Fruit fly (Drosophila melanogaster) whole organism, prepupa: ENCODE measurements around the gene CG13069.

Experiments used
- CG10631 ChIP-seq: fragments of 200-800 bp; sonication (Bioruptor generic); optimal IDR thresholded peaks from 2 replicates; lab custom pipeline; 2016; ENCODE audit warnings: missing biosample characterization, missing genetic modification characterization
- CG11902 ChIP-seq: fragments of 200-800 bp; sonication (Bioruptor generic); optimal IDR thresholded peaks from 3 replicates; lab custom pipeline; 2016; ENCODE audit warnings: missing biosample characterization, missing genetic modification characterization
- CG16779 ChIP-seq: fragments of 200-800 bp; sonication (Bioruptor generic); optimal IDR thresholded peaks from 3 replicates; lab custom pipeline; 2017; ENCODE audit warnings: missing biosample characterization, mild to moderate bottlenecking, missing genetic modification characterization
- CG6854 ChIP-seq: fragments of 200-800 bp; sonication (Bioruptor generic); optimal IDR thresholded peaks from 2 replicates; lab custom pipeline; 2017; ENCODE audit warnings: missing biosample characterization, mild to moderate bottlenecking, missing genetic modification characterization

DNA sequence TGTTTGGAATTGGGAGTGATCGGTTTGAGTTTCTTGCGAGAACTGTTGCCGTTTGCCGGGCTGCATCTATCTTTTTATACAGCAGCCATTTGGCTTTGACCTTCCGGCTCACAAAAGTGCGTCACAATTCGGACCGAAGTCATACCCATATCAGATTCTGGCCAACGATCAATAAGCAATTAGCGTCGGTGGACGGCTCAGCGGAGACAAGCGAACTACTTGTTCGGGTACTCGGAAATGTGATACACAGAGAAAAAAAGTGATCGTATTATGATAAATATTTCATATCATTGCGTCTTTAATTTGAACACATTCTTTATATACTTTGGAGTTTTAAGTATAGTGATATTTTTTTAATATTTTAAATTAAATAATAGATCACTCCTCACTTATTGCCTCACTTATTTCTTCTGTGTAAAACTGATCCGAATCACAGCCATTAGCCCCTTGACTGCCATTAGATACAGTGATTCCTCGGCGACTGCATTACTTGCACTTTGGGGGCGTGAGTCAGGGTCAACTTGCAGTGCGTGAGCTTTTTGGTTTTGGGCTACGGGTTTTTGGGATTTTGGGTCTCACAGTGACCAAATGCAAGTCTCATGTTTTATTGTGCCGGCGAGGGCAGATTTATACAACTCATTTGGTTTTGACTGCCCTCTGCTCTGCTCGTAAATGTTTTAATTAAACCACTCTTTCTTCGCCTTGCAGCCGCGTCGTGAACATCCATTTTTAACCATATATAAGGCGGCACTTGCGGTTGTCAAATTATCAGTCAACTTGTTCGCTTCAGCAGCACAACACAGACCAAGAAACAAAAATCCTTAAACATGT is 40.9 kb downstream of the CG13069 start, which contains the start of the genes CG13043 and CG13063:
- TF ChIP-seq CG10631 (GFP tag; lab: Kevin White, UChicago) (no peak), CG11902 (GFP tag; lab: Kevin White, UChicago) (no peak), CG6854 (GFP tag; lab: Kevin White, UChicago) (no peak), CG16779 (tag; lab: Kevin White, UChicago) (no peak)
